Worm (Caenorhabditis elegans) whole organism, mixed stage, embryonic: ENCODE data around the gene Y51H7C.9.

ENCODE experiments used
- blmp-1 ChIP-seq: fragments of 150-350 bp; optimal IDR thresholded peaks from 2 replicates; lab custom pipeline; 2014; ENCODE audit warnings: missing biosample characterization, missing genetic modification characterization
- ceh-43 ChIP-seq: fragments of 200-800 bp; sonication (Bioruptor generic); optimal IDR thresholded peaks from 2 replicates; lab custom pipeline; 2018; ENCODE audit warnings: mild to moderate bottlenecking, missing genetic modification characterization, moderate library complexity, missing compliant biosample characterization
- elt-1 ChIP-seq: sonication (generic microtip); optimal IDR thresholded peaks from 2 replicates; lab custom pipeline; 2017; ENCODE audit warnings: missing genetic modification characterization, mild to moderate bottlenecking, missing compliant biosample characterization, antibody characterized with exemption, moderate library complexity, borderline replicate concordance; ENCODE audit not compliant: insufficient read depth
- elt-3 ChIP-seq: fragments of 150-350 bp; optimal IDR thresholded peaks from 2 replicates; lab custom pipeline; 2014; ENCODE audit warnings: missing biosample characterization, missing genetic modification characterization
- lin-32 ChIP-seq: fragments of 200-800 bp; sonication (Bioruptor generic); optimal IDR thresholded peaks from 2 replicates; lab custom pipeline; 2018; ENCODE audit warnings: mild to moderate bottlenecking, missing genetic modification characterization, missing compliant biosample characterization
- nhr-76 ChIP-seq: sonication (generic microtip); optimal IDR thresholded peaks from 2 replicates; lab custom pipeline; 2017; ENCODE audit warnings: missing biosample characterization, missing genetic modification characterization
- pha-4 ChIP-seq: fragments of 150-350 bp; optimal IDR thresholded peaks from 2 replicates; lab custom pipeline; 2018; ENCODE audit warnings: missing biosample characterization, missing genetic modification reagents, missing genetic modification characterization
- zip-8 ChIP-seq: fragments of 150-350 bp; optimal IDR thresholded peaks from 2 replicates; lab custom pipeline; 2014; ENCODE audit warnings: missing biosample characterization, missing genetic modification characterization
- ztf-11 ChIP-seq: fragments of 150-350 bp; optimal IDR thresholded peaks from 2 replicates; lab custom pipeline; 2014; ENCODE audit warnings: missing biosample characterization, missing genetic modification characterization

ce11 chrII:1375627-1376026 lies 35.6 kb downstream of the Y51H7C.9 start:
- TF ChIP-seq blmp-1 (tag; lab: Kevin White, UChicago) (no peak), ceh-43 (GFP tag; lab: Kevin White, UChicago) (no peak), ztf-11 (no peak), elt-3 (tag; lab: Kevin White, UChicago) (no peak), elt-1 (tag; lab: Kevin White, UChicago) (no peak), zip-8 (tag; lab: Kevin White, UChicago) (no peak), pha-4 (tag; lab: Kevin White, UChicago) (no peak), lin-32 (no peak), nhr-76 (no peak)
